Fruit fly (Drosophila melanogaster) S2 (cell line): ENCODE data around the gene CG14205.

Experiments
- CG8478 ChIP-seq: fragments of >200 bp; optimal IDR thresholded peaks from 2 replicates; lab custom pipeline; 2018
- CTCF ChIP-seq, 2 experiments: fragments of >200 bp; optimal IDR thresholded peaks; 2 replicates each; lab custom pipeline; 2018

The CG14205 gene

DNA sequence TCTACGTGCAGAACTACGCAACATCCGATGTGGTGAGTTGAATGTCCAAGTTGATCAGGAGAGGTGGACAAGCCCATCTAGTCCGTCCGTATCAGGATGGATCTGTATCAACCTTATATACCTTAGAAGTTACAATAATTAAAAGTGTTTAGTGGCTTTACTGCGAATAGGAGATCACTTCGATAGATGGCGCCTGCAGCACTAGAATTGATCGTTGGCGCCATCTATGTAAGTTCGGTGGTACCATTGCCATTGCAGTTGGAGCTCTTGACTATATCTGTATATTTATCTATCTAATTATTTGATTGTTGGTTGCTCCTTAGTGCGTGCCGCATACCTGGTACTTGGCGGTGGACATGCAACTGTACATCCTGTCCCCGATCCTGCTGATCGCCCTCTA lies 7.3 kb upstream of the CG14205 start:
- TF ChIP-seq CG8478 (lab: Kevin White, UChicago) (no peak), CTCF (optimal IDR thresholded peaks at IDR 0.05; lab: Kevin White, UChicago) (peak; percentile 81 to 83)

DNA sequence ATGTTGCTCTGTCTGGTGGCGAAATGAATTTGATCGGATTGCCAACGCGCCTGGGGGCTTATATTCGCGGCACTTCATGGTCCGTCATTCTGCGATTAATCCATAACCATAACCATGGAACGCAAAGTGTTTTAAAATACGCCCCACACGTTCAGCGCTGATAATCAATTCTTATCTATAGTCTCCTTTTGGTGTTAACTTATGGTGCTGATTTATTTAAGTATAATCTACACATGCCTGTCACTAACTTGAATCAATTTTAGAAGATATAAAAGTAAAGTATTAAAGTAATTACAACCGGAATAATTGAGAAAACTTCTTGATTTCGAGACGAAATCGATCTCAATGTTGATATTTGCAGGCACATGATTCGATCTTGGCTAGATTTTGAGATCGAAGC lies 2.3 kb upstream of the CG14205 start, which contains the start of gene CG14219:
Gene CG14219 (minus strand): TSS at position 101 of the 400 bp plus-strand sequence.
- no peak for TF ChIP-seq CTCF (optimal IDR thresholded peaks at IDR 0.05; lab: Kevin White, UChicago)
- TF ChIP-seq CG8478 (lab: Kevin White, UChicago): no peak

dm6 chrX:19590579-19590978 lies 1.8 kb upstream of the CG14205 start:
- TF ChIP-seq CTCF (optimal IDR thresholded peaks at IDR 0.05; lab: Kevin White, UChicago): no peak
- no peak for TF ChIP-seq CG8478 (lab: Kevin White, UChicago)

DNA sequence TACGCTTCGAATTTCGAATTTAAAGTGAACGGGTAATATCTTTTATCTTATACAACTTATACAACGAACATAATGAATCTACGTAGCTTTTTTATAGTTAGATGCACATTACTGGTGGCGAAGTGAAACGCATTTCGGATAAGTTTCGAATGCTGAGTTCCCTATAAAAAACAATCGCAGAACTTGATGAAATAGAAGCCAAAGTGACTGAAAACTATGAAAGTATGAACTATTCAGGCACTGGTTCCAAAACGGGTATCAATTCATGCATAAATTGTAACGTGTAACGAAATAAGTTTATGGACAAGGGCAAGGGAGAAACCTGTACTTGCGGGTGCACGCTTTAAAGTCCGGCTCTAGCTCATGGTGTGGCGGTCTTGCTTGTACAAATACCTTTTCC lies 3.5 kb downstream of the CG14205 start:
- TF ChIP-seq CTCF (optimal IDR thresholded peaks at IDR 0.05; lab: Kevin White, UChicago): no peak
- TF ChIP-seq CG8478 (lab: Kevin White, UChicago): no peak

- TF ChIP-seq CG8478 (lab: Kevin White, UChicago) (no peak), CTCF (optimal IDR thresholded peaks at IDR 0.05; lab: Kevin White, UChicago) (no peak)
Observed at dm6 chrX:19597684-19598363, 5.4 kb downstream of the CG14205 start, which contains the start of gene RpS10b. Gene RpS10b, plus strand, starts transcription at chrX:19598031.

dm6 chrX:19598503-19598902 lies 6.1 kb downstream of the CG14205 start:
- TF ChIP-seq CG8478 (lab: Kevin White, UChicago) (no peak), CTCF (optimal IDR thresholded peaks at IDR 0.05; lab: Kevin White, UChicago) (no peak)

DNA sequence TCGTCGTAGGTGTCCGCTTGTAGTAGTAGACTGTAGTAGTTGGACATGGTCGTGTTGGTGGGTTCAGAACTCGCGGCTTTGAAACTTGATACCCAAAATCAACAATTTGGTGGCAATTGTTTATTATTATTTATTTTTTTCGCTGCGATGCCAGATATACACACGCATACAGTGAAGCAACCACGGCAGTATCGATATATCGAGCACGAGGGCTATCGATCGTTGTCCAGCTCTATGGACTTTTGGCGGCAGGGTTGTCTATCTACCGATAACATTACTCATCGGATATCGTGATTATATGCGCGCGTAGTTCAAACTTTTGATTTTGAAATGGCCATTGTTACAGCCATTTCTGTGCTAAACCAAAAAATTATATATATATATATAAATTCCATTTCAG lies 9.2 kb downstream of the CG14205 start, which contains the start of gene CG14220:
Gene CG14220 (minus strand): TSS at position 208 of the 400 bp plus-strand sequence.
- TF ChIP-seq CG8478 (lab: Kevin White, UChicago): no peak
- no peak for TF ChIP-seq CTCF (optimal IDR thresholded peaks at IDR 0.05; lab: Kevin White, UChicago)

dm6 chrX:19602483-19602882 lies 10.1 kb downstream of the CG14205 start:
- TF ChIP-seq CTCF (optimal IDR thresholded peaks at IDR 0.05; lab: Kevin White, UChicago): no peak

DNA sequence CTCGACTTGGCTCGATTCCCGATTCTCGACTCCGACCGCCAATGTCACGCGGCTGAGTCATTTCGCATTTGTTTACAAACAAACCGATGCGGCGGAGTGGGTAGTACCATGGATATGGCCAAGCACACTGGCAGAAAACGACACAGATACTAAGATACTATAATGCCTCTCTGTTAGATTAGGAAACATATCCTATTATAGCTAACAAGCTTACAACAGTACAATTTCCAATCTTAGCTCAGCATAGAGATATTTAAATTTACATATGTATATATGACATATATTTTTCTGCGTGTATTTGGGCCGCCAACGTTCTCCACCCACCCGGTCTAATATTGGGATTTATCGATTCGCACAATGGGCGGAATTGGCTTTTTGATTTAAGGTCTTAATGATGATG lies 11.5 kb downstream of the CG14205 start:
- TF ChIP-seq CG8478 (lab: Kevin White, UChicago): no peak
- no peak for TF ChIP-seq CTCF (optimal IDR thresholded peaks at IDR 0.05; lab: Kevin White, UChicago)

dm6 chrX:19604997-19605396 lies 12.6 kb downstream of the CG14205 start, which contains the start of gene CG14207:
Gene CG14207, plus strand, starts transcription at chrX:19605199.
- no peak for TF ChIP-seq CG8478 (lab: Kevin White, UChicago)
- no peak for TF ChIP-seq CTCF (optimal IDR thresholded peaks at IDR 0.05; lab: Kevin White, UChicago)

- TF ChIP-seq CG8478 (lab: Kevin White, UChicago) (no peak), CTCF (optimal IDR thresholded peaks at IDR 0.05; lab: Kevin White, UChicago) (no peak)
Observed at dm6 chrX:19605915-19606314, 13.5 kb downstream of the CG14205 start.

- TF ChIP-seq CG8478 (lab: Kevin White, UChicago) (no peak), CTCF (optimal IDR thresholded peaks at IDR 0.05; lab: Kevin White, UChicago) (no peak)
Observed at dm6 chrX:19606558-19606957, 14.1 kb downstream of the CG14205 start.

DNA sequence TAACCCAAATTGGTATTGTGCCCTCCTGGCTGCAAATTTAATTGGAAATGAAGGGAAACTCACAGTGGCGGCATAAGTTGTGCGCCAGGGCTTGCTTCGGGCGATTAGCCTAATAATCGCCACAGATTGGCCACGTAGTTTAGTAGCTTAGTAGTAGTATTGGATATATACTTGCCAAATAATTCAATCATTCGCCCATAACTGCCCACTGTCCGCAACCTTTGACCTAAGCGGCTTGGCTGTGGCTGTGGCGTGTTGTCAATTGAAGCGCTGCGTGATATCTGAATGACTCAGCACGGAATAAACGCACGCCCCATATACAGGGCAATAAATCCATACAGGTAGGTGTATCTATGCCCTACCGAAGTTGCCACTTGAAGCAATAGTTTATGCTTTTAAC lies 14.6 kb downstream of the CG14205 start:
- TF ChIP-seq CTCF (optimal IDR thresholded peaks at IDR 0.05; lab: Kevin White, UChicago): no peak
- no peak for TF ChIP-seq CG8478 (lab: Kevin White, UChicago)

- no peak for TF ChIP-seq CG8478 (lab: Kevin White, UChicago)
- TF ChIP-seq CTCF (optimal IDR thresholded peaks at IDR 0.05; lab: Kevin White, UChicago): no peak
Observed at dm6 chrX:19608042-19608609, 15.7 kb downstream of the CG14205 start.

dm6 chrX:19611226-19611625 lies 18.8 kb downstream of the CG14205 start, which contains the start of the genes Shawn and Tyler:
Gene Shawn, plus strand, starts transcription at chrX:19611526.
Gene Tyler, plus strand, starts transcription at chrX:19611526.
- TF ChIP-seq CTCF (optimal IDR thresholded peaks at IDR 0.05; lab: Kevin White, UChicago) (no peak), CG8478 (lab: Kevin White, UChicago) (no peak)
